Worm (Caenorhabditis elegans) whole organism, L3 larva: ENCODE results near the gene K04C2.2.

Source experiments
- R02D3.7 ChIP-seq: fragments of 150-350 bp; optimal IDR thresholded peaks from 2 replicates; lab custom pipeline; 2014; ENCODE audit warnings: missing biosample characterization, missing genetic modification characterization
- ZK546.5 ChIP-seq: sonication (generic microtip); optimal IDR thresholded peaks from 2 replicates; lab custom pipeline; 2017; ENCODE audit warnings: missing biosample characterization, missing genetic modification characterization
- aly-2 ChIP-seq: fragments of 150-350 bp; optimal IDR thresholded peaks from 2 replicates; lab custom pipeline; 2014; ENCODE audit warnings: missing biosample characterization, missing genetic modification characterization
- ama-1 ChIP-seq: fragments of 150-350 bp; optimal IDR thresholded peaks from 2 replicates; lab custom pipeline; 2018
- ceh-16 ChIP-seq: sonication (generic microtip); optimal IDR thresholded peaks from 2 replicates; lab custom pipeline; 2017; ENCODE audit warnings: missing biosample characterization, missing genetic modification characterization
- ceh-28 ChIP-seq: fragments of 150-350 bp; optimal IDR thresholded peaks from 2 replicates; lab custom pipeline; 2014; ENCODE audit warnings: missing biosample characterization, missing genetic modification reagents, missing genetic modification characterization
- ceh-9 ChIP-seq: sonication (generic microtip); optimal IDR thresholded peaks from 2 replicates; lab custom pipeline; 2018; ENCODE audit warnings: missing biosample characterization, missing genetic modification characterization
- egl-27 ChIP-seq: sonication (generic microtip); optimal IDR thresholded peaks from 4 replicates; lab custom pipeline; 2017; ENCODE audit warnings: missing biosample characterization, missing genetic modification reagents, missing genetic modification characterization
- egl-5 ChIP-seq: fragments of 150-350 bp; optimal IDR thresholded peaks from 2 replicates; lab custom pipeline; 2017; ENCODE audit warnings: missing biosample characterization, missing genetic modification reagents, missing genetic modification characterization, inconsistent platforms
- elt-2 ChIP-seq: sonication (generic microtip); optimal IDR thresholded peaks from 2 replicates; lab custom pipeline; 2016; ENCODE audit warnings: missing genetic modification reagents, mild to moderate bottlenecking, missing genetic modification characterization, missing compliant biosample characterization
- elt-3 ChIP-seq, 3 experiments: fragments of 150-350 bp in 1 of 3; sonication (generic microtip) in 2 of 3; optimal IDR thresholded peaks; 2 replicates in 2 of 3; 4 replicates in 1 of 3; lab custom pipeline; 2014 to 2017; ENCODE audit warnings: missing biosample characterization in 3 of 3, missing genetic modification characterization in 3 of 3
- eor-1 ChIP-seq, 2 experiments: fragments of 150-350 bp; optimal IDR thresholded peaks; 2 replicates each; lab custom pipeline; 2014 to 2018; ENCODE audit warnings: missing biosample characterization in 2 of 2, missing genetic modification characterization in 2 of 2
- fkh-10 ChIP-seq: sonication (generic microtip); optimal IDR thresholded peaks from 2 replicates; lab custom pipeline; 2017; ENCODE audit warnings: missing biosample characterization, missing genetic modification reagents, missing genetic modification characterization
- fkh-2 ChIP-seq: fragments of 150-350 bp; optimal IDR thresholded peaks from 2 replicates; lab custom pipeline; 2014; ENCODE audit warnings: missing biosample characterization, missing genetic modification reagents, missing genetic modification characterization
- jun-1 ChIP-seq: fragments of 150-350 bp; optimal IDR thresholded peaks from 2 replicates; lab custom pipeline; 2014; ENCODE audit warnings: missing biosample characterization, missing genetic modification reagents, missing genetic modification characterization
- lin-39 ChIP-seq: fragments of 150-350 bp; optimal IDR thresholded peaks from 2 replicates; lab custom pipeline; 2018; ENCODE audit warnings: missing biosample characterization, missing genetic modification reagents, missing genetic modification characterization
- lsy-12 ChIP-seq: sonication (generic microtip); optimal IDR thresholded peaks from 2 replicates; lab custom pipeline; 2016; ENCODE audit warnings: mild to moderate bottlenecking, missing genetic modification characterization, missing compliant biosample characterization
- mdl-1 ChIP-seq: fragments of 150-350 bp; optimal IDR thresholded peaks from 2 replicates; lab custom pipeline; 2014; ENCODE audit warnings: missing biosample characterization, missing genetic modification characterization
- nfya-1 ChIP-seq: sonication (generic microtip); optimal IDR thresholded peaks from 2 replicates; lab custom pipeline; 2017; ENCODE audit warnings: missing genetic modification characterization, mild to moderate bottlenecking, missing compliant biosample characterization, antibody characterized with exemption, moderate library complexity; ENCODE audit not compliant: insufficient read depth
- nhr-11 ChIP-seq: fragments of 150-350 bp; optimal IDR thresholded peaks from 2 replicates; lab custom pipeline; 2014; ENCODE audit warnings: missing biosample characterization, missing genetic modification characterization
- nhr-12 ChIP-seq: fragments of 150-350 bp; optimal IDR thresholded peaks from 2 replicates; lab custom pipeline; 2014; ENCODE audit warnings: missing biosample characterization, missing genetic modification characterization
- nhr-23 ChIP-seq: fragments of 150-350 bp; optimal IDR thresholded peaks from 2 replicates; lab custom pipeline; 2014; ENCODE audit warnings: missing biosample characterization, missing genetic modification reagents, missing genetic modification characterization
- nhr-237 ChIP-seq: fragments of 150-350 bp; optimal IDR thresholded peaks from 2 replicates; lab custom pipeline; 2014; ENCODE audit warnings: missing biosample characterization, missing genetic modification characterization
- nhr-43 ChIP-seq: sonication (generic microtip); optimal IDR thresholded peaks from 2 replicates; lab custom pipeline; 2016; ENCODE audit warnings: mild to moderate bottlenecking, missing genetic modification characterization, missing compliant biosample characterization; ENCODE audit not compliant: poor library complexity, severe bottlenecking
- nhr-67 ChIP-seq: fragments of 150-350 bp; optimal IDR thresholded peaks from 2 replicates; lab custom pipeline; 2014; ENCODE audit warnings: missing biosample characterization, missing genetic modification characterization
- nhr-76 ChIP-seq: fragments of 150-350 bp; sonication (generic microtip); optimal IDR thresholded peaks from 5 replicates; lab custom pipeline; 2014; ENCODE audit warnings: missing biosample characterization, missing genetic modification characterization
- pha-4 ChIP-seq: fragments of 150-350 bp; optimal IDR thresholded peaks from 2 replicates; lab custom pipeline; 2014; ENCODE audit warnings: missing biosample characterization, missing genetic modification reagents, missing genetic modification characterization
- pqm-1 ChIP-seq: fragments of 150-350 bp; optimal IDR thresholded peaks from 2 replicates; lab custom pipeline; 2017; ENCODE audit warnings: missing biosample characterization, missing genetic modification characterization, inconsistent platforms
- sea-2 ChIP-seq: fragments of 150-350 bp; sonication (generic microtip); optimal IDR thresholded peaks from 4 replicates; lab custom pipeline; 2014; ENCODE audit warnings: missing biosample characterization, missing genetic modification reagents, missing genetic modification characterization
- skn-1 ChIP-seq: fragments of 150-350 bp; optimal IDR thresholded peaks from 2 replicates; lab custom pipeline; 2014; ENCODE audit warnings: missing biosample characterization, missing genetic modification characterization
- snpc-4 ChIP-seq: fragments of 150-350 bp; optimal IDR thresholded peaks from 2 replicates; lab custom pipeline; 2014; ENCODE audit warnings: missing biosample characterization, missing genetic modification characterization
- tbx-2 ChIP-seq: sonication (generic microtip); optimal IDR thresholded peaks from 2 replicates; lab custom pipeline; 2016; ENCODE audit warnings: mild to moderate bottlenecking, missing genetic modification characterization, missing compliant biosample characterization
- unc-39 ChIP-seq: sonication (generic microtip); optimal IDR thresholded peaks from 4 replicates; lab custom pipeline; 2017; ENCODE audit warnings: missing biosample characterization, missing genetic modification characterization
- ztf-11 ChIP-seq: fragments of 150-350 bp; optimal IDR thresholded peaks from 2 replicates; lab custom pipeline; 2014; ENCODE audit warnings: missing biosample characterization, missing genetic modification characterization

K04C2.2 gene

ce11 chrIII:6869996-6870395 is 19.6 kb upstream of the K04C2.2 start, which contains the start of gene K04C2.8:
K04C2.8 (plus strand) TSS chrIII:6870296.
- TF ChIP-seq eor-1 (tag; optimal IDR thresholded peaks at IDR 0.05; lab: Kevin White, UChicago) (no peak), lin-39 (tag; lab: Kevin White, UChicago) (no peak), unc-39 (tag; lab: Kevin White, UChicago) (no peak), nhr-23 (no peak), nhr-76 (no peak), pha-4 (tag; lab: Kevin White, UChicago) (no peak), lsy-12 (tag; lab: Kevin White, UChicago) (no peak), mdl-1 (tag; lab: Kevin White, UChicago) (no peak), ZK546.5 (no peak), R02D3.7 (tag; lab: Kevin White, UChicago) (no peak), tbx-2 (tag; lab: Kevin White, UChicago) (no peak), nhr-43 (no peak), elt-2 (tag; lab: Kevin White, UChicago) (no peak), egl-27 (tag; lab: Kevin White, UChicago) (no peak), fkh-2 (tag; lab: Kevin White, UChicago) (no peak), nhr-12 (tag; lab: Kevin White, UChicago) (no peak)
- TF ChIP-seq, all 47 proteins: peak for 0

ce11 chrIII:6871067-6871466 is 18.5 kb upstream of the K04C2.2 start:
- TF ChIP-seq lin-39 (tag; lab: Kevin White, UChicago) (peak; percentile 59), nfya-1 (peak; percentile 41), lsy-12 (tag; lab: Kevin White, UChicago) (no peak)

ce11 chrIII:6871668-6872067 is 17.9 kb upstream of the K04C2.2 start:
- TF ChIP-seq egl-5 (tag; lab: Kevin White, UChicago) (peak; percentile 37), ama-1 (lab: Kevin White, UChicago) (peak; percentile 29), snpc-4 (tag; lab: Kevin White, UChicago) (no peak), tbx-2 (tag; lab: Kevin White, UChicago) (no peak), nfya-1 (peak; percentile 33), elt-3 (tag; optimal IDR thresholded peaks at IDR 0.05; lab: Kevin White, UChicago) (no peak), lin-39 (tag; lab: Kevin White, UChicago) (peak; percentile 18)

- TF ChIP-seq aly-2 (tag; lab: Kevin White, UChicago) (no peak), ceh-16 (tag; lab: Kevin White, UChicago) (no peak), nhr-43 (peak; percentile 67), pqm-1 (tag; lab: Kevin White, UChicago) (peak; percentile 89), jun-1 (tag; lab: Kevin White, UChicago) (peak; percentile 14), ceh-9 (tag; lab: Kevin White, UChicago) (no peak), egl-5 (tag; lab: Kevin White, UChicago) (no peak), elt-3 (tag; optimal IDR thresholded peaks at IDR 0.05; lab: Kevin White, UChicago) (no peak), nhr-23 (peak; percentile 40), elt-2 (tag; lab: Kevin White, UChicago) (peak; percentile 31), ceh-28 (tag; lab: Kevin White, UChicago) (no peak), nhr-237 (tag; lab: Kevin White, UChicago) (no peak)
- TF ChIP-seq, all 47 proteins: peak for 5
These were observed 16.9 kb upstream of the K04C2.2 start, which contains the start of gene K04C2.3 for ce11 chrIII:6872534-6873150. K04C2.3 (plus strand) TSS chrIII:6873089.

ce11 chrIII:6873724-6874123 is 15.8 kb upstream of the K04C2.2 start:
- no peak for TF ChIP-seq lin-39 (tag; lab: Kevin White, UChicago)
- no peak for TF ChIP-seq ama-1 (lab: Kevin White, UChicago)
- no peak for TF ChIP-seq ztf-11
- no peak for TF ChIP-seq elt-3 (tag; optimal IDR thresholded peaks at IDR 0.05; lab: Kevin White, UChicago)
- no peak for TF ChIP-seq snpc-4 (tag; lab: Kevin White, UChicago)
- no peak for TF ChIP-seq eor-1 (tag; optimal IDR thresholded peaks at IDR 0.05; lab: Kevin White, UChicago)
- TF ChIP-seq nhr-237 (tag; lab: Kevin White, UChicago) = no peak
- no peak for TF ChIP-seq egl-27 (tag; lab: Kevin White, UChicago)
- TF ChIP-seq ceh-16 (tag; lab: Kevin White, UChicago) = no peak
- peak; percentile 21 for TF ChIP-seq tbx-2 (tag; lab: Kevin White, UChicago)
- TF ChIP-seq nhr-43 = peak; percentile 21
- no peak for TF ChIP-seq nhr-67 (tag; lab: Kevin White, UChicago)
- TF ChIP-seq nfya-1 = peak; percentile 19
- peak; percentile 2 for TF ChIP-seq nhr-11 (tag; lab: Kevin White, UChicago)
- TF ChIP-seq fkh-10 = no peak
- no peak for TF ChIP-seq egl-5 (tag; lab: Kevin White, UChicago)
- no peak for TF ChIP-seq skn-1 (tag; lab: Kevin White, UChicago)
- no peak for TF ChIP-seq sea-2
